Fruit fly (Drosophila melanogaster): ENCODE results near the gene armi.

DNA sequence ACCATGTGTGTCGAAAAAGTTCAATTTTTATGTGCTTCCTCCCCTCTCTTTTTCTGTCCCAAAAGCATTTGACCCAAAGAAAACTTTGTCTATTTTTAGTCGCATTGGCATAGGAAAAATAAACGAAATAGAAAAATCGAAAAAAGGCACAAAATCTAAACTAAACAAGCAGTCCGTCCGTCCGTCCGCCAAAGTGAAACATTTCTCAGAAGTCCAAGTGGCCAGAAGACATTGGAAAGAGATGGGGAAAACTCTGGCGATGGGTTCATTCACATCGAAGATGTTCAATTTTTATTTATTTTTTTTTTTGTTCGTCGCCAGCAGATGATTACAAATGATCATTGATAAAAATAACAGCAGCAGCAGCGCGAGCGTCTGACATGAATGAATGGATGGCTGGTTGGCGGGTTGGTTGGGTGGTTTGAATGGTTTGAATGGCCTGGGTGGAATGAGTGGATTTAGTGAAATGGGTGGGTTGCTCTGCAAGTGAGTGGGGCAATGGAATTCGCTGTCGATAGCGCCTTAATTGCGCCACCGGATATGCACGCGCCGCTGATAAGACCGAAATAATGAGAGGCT, 13.1 kb upstream of the armi start:
- no peak for TF ChIP-seq Sox102F (GFP tag; optimal IDR thresholded peaks at IDR 0.05)
- no peak for TF ChIP-seq CG6854 (GFP tag; optimal IDR thresholded peaks at IDR 0.05)
- TF ChIP-seq CG1621 (tag; optimal IDR thresholded peaks at IDR 0.05): no peak
- no peak for TF ChIP-seq CG9139 (GFP tag; optimal IDR thresholded peaks at IDR 0.05)
- no peak for TF ChIP-seq Eip75B (GFP tag; optimal IDR thresholded peaks at IDR 0.05)
- no peak for TF ChIP-seq lz (GFP tag; optimal IDR thresholded peaks at IDR 0.05)
- no peak for TF ChIP-seq Smox (GFP tag; optimal IDR thresholded peaks at IDR 0.05)
- TF ChIP-seq CG34406 (GFP tag; optimal IDR thresholded peaks at IDR 0.05): no peak
- TF ChIP-seq dsx (GFP tag; optimal IDR thresholded peaks at IDR 0.05; ENCODE audit: poor library complexity, severe bottlenecking): no peak
- TF ChIP-seq Hr4 (GFP tag; optimal IDR thresholded peaks at IDR 0.05): no peak
- no peak for TF ChIP-seq CG3919 (GFP tag; optimal IDR thresholded peaks at IDR 0.05)
